Fruit fly (Drosophila melanogaster) whole organism: ENCODE results near the gene Nup37.

Source experiments
- CG8478 ChIP-seq: fragments of >200 bp; optimal IDR thresholded peaks from 2 replicates; lab custom pipeline; 2018; ENCODE audit warnings: inconsistent platforms
- Dll ChIP-seq: fragments of >200 bp; optimal IDR thresholded peaks from 2 replicates; lab custom pipeline; 2017
- EcR ChIP-seq, 2 experiments: fragments of >200 bp; optimal IDR thresholded peaks; 2 replicates each; lab custom pipeline; 2017; ENCODE audit warnings: missing biosample characterization in 2 of 2, missing genetic modification characterization in 2 of 2, missing genetic modification reagents in 2 of 2
- pan ChIP-seq: fragments of >200 bp; optimal IDR thresholded peaks from 2 replicates; lab custom pipeline; 2017
- psq ChIP-seq: fragments of >200 bp; optimal IDR thresholded peaks from 2 replicates; lab custom pipeline; 2017
- usp ChIP-seq: fragments of >200 bp; optimal IDR thresholded peaks from 2 replicates; lab custom pipeline; 2017; ENCODE audit warnings: missing biosample characterization, missing genetic modification characterization, mixed read lengths

Gene Nup37

DNA sequence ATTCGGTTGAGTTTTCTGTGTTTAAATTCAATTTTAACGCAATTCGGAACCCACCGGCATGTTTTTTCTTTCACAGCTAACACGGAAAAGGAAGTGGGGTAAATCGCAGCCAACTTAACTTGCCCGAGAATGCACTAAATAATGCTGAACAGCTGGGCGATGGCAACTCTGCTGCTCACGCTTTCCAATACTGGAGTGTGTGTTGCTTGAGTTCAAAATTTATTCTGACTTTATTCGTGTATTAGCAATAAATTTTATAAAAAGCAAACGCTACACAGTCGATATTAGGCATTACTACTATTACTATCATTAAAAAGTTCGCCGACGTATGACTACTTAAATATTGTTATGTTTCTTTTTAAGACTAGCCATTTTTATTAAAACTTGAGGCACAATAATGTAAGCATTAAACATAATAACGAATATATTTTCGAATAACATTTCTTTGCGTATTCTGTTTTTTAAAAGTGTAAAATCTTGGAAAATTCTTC is at the start of gene Nup37, which contains the start of gene RpS27:
Gene Nup37 (plus strand): TSS at position 280 of the 491 bp plus-strand sequence.
Gene RpS27 (minus strand): TSS at position 136 of the 491 bp plus-strand sequence.
- TF ChIP-seq CG8478 (lab: Kevin White, UChicago) (no peak), EcR (GFP tag; optimal IDR thresholded peaks at IDR 0.05; lab: Kevin White, UChicago) (no peak), Dll (lab: Kevin White, UChicago) (no peak), psq (lab: Kevin White, UChicago) (no peak), pan (lab: Kevin White, UChicago) (no peak), usp (GFP tag; lab: Kevin White, UChicago) (no peak)

dm6 chr3R:25199321-25199868 is 48.1 kb upstream of the Nup37 start, which contains the start of gene CG13654:
Gene CG13654, plus strand, starts transcription at chr3R:25199818.
- no peak for TF ChIP-seq Dll (lab: Kevin White, UChicago)

DNA sequence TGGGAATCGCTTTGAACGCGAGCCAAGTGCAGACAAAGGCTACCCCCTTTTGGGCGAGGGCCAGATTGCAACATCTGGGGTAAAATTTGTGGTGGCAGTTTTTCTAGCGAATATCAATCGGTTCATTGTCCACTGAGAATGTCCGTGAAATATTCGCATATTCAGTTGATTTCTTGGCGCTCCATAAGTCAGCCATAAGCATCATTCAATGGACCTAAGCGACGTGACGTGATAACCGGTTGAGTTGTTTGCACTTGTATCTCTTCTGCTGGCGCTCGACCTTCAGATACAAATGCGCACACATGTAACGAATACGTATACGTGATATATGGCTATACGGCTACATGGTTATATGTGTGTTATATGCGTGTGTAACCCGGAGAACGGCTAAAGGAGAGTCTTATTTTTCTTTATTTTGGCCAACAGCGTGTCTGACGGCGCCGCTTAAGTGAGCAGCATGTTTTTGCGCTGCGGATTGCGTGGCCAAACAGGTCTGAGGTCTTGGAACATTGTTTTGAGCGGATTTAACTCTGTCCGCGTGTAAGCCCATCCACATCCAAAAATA is 42.0 kb upstream of the Nup37 start:
- TF ChIP-seq psq (lab: Kevin White, UChicago) (no peak), EcR (GFP tag; optimal IDR thresholded peaks at IDR 0.05; lab: Kevin White, UChicago) (peak in 1 of 2 experiments; percentile 52)

- TF ChIP-seq Dll (lab: Kevin White, UChicago) (no peak), EcR (GFP tag; optimal IDR thresholded peaks at IDR 0.05; lab: Kevin White, UChicago) (no peak), pan (lab: Kevin White, UChicago) (no peak), usp (GFP tag; lab: Kevin White, UChicago) (no peak), psq (lab: Kevin White, UChicago) (no peak), CG8478 (lab: Kevin White, UChicago) (no peak)
These were observed 40.0 kb upstream of the Nup37 start for dm6 chr3R:25207405-25208003.

DNA sequence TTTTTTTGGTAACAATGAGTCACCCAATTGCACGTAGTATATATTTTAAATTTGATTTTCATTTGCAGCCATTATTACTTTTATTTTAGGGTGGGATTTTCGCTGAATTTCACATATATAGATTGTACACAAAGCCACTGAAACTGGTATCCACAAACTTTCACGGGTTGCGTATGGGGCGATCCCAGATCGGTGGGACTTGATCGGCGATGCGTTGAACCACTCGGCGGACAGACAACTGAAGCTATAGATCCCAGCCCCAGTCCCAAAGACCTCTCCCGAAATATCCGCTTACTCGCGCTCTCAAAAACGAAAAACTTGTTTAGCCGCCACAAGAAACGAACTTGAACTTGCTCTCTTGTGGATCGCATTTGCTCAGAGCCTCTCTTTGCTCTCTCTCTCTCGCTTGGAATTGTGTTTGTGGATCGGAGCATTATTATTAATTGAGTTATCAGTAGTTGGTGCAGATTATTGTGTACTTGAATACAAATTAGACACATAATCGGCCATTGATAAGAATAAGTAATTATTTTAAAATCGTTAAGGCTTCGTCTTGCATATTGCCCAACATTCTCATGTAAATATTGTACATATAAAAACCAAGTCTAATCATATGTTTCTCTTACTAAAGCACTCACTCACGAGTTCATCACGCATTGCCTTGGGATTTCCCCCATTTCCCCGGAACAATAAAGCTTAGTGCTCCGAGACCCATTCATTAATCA is 39.3 kb upstream of the Nup37 start, which contains the start of gene Cad96Ca:
Gene Cad96Ca (minus strand): TSS at position 242 of the 725 bp plus-strand sequence.
- no peak for TF ChIP-seq usp (GFP tag; lab: Kevin White, UChicago)
- no peak for TF ChIP-seq psq (lab: Kevin White, UChicago)
- no peak for TF ChIP-seq CG8478 (lab: Kevin White, UChicago)
- no peak for TF ChIP-seq EcR (GFP tag; optimal IDR thresholded peaks at IDR 0.05; lab: Kevin White, UChicago)
- no peak for TF ChIP-seq Dll (lab: Kevin White, UChicago)
- no peak for TF ChIP-seq pan (lab: Kevin White, UChicago)

- TF ChIP-seq psq (lab: Kevin White, UChicago): no peak
- no peak for TF ChIP-seq Dll (lab: Kevin White, UChicago)
- TF ChIP-seq EcR (GFP tag; optimal IDR thresholded peaks at IDR 0.05; lab: Kevin White, UChicago): no peak
- no peak for TF ChIP-seq CG8478 (lab: Kevin White, UChicago)
- no peak for TF ChIP-seq pan (lab: Kevin White, UChicago)
- TF ChIP-seq usp (GFP tag; lab: Kevin White, UChicago): no peak
These were observed 38.7 kb upstream of the Nup37 start for dm6 chr3R:25208767-25209075.

DNA sequence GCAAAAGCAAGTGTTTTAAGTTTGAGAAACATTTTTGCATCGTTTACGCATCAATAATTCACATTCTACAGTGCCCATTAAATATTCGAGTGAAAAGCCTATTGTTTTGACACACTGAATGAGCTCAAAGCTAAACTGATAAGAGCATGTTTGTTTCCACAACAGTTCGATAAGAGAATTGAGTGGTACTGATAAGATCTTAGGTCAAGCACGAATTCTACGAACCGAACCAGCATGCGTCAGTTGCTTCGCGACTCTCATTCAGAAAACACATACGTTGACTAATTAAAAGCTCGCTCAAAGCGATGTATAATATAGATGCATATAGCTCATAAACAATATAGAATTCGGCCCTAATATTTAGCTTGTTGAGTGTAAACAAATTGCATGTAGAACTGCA is 38.3 kb upstream of the Nup37 start:
- no peak for TF ChIP-seq CG8478 (lab: Kevin White, UChicago)

- TF ChIP-seq psq (lab: Kevin White, UChicago): no peak
- TF ChIP-seq Dll (lab: Kevin White, UChicago): no peak
- TF ChIP-seq CG8478 (lab: Kevin White, UChicago): no peak
- no peak for TF ChIP-seq usp (GFP tag; lab: Kevin White, UChicago)
- TF ChIP-seq pan (lab: Kevin White, UChicago): no peak
- no peak for TF ChIP-seq EcR (GFP tag; optimal IDR thresholded peaks at IDR 0.05; lab: Kevin White, UChicago)
These were observed 32.3 kb upstream of the Nup37 start, which contains the start of gene Saysd1 for dm6 chr3R:25215123-25215522. Gene Saysd1, minus strand, starts transcription at chr3R:25215188.

DNA sequence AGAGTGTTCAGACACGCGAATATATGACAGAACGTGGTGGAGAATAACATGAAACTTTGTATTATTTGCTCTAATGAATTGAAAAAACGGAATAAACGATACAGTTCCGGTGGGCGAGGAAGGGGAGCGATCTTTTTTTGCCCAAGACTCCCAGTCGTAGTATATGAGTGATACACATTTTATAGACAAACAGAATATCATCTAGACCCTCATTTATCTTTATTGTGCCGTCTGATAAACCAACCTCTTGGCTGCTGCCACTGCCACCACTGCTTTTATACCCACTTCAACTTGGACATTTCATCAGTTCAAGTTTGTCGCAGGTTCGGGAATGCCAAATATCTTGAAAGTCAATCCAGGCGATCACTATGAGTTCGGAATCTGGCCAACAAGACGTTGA is 31.5 kb upstream of the Nup37 start, which contains the start of gene CG31106:
Gene CG31106 (plus strand): TSS at position 301 of the 400 bp plus-strand sequence.
- TF ChIP-seq EcR (GFP tag; optimal IDR thresholded peaks at IDR 0.05; lab: Kevin White, UChicago) (no peak), CG8478 (lab: Kevin White, UChicago) (no peak), pan (lab: Kevin White, UChicago) (no peak), psq (lab: Kevin White, UChicago) (no peak), Dll (lab: Kevin White, UChicago) (no peak), usp (GFP tag; lab: Kevin White, UChicago) (no peak)

dm6 chr3R:25219018-25219417 is 28.4 kb upstream of the Nup37 start, which contains the start of gene CG31103:
Gene CG31103, plus strand, starts transcription at chr3R:25219318.
- TF ChIP-seq psq (lab: Kevin White, UChicago): no peak
- TF ChIP-seq Dll (lab: Kevin White, UChicago): no peak

DNA sequence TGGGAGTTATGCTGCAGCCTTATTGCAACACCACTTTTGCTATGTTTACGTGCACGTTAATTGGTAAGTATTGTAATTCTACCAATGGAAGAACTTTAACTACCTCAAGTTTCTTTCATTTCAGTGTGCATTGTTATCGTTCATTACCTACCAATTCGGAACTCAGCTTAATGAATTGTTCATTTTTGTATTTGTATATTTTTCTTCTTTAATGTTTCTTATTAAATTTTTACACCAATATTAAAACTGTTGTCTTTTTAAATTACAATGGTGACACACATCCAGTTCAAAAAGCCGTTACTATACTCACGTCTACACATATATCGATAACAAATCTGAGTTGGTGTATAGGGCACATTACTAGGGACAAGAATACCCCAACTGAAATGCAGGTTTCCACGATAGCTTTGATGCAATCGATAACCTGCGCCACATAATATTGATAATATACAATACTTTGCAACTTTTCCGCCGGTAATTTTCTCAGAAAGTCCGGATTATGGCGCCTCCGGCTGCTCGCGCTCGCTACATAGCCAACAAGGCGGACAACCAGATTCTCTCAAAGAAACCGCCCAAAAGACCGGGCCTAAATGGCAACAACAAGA is 26.2 kb upstream of the Nup37 start, which contains the start of gene Alg9:
Gene Alg9 (plus strand): TSS at position 387 of the 605 bp plus-strand sequence.
- no peak for TF ChIP-seq usp (GFP tag; lab: Kevin White, UChicago)
- TF ChIP-seq EcR (GFP tag; optimal IDR thresholded peaks at IDR 0.05; lab: Kevin White, UChicago): no peak
- TF ChIP-seq psq (lab: Kevin White, UChicago): no peak
- TF ChIP-seq CG8478 (lab: Kevin White, UChicago): no peak
- TF ChIP-seq Dll (lab: Kevin White, UChicago): no peak
- no peak for TF ChIP-seq pan (lab: Kevin White, UChicago)
